Worm (Caenorhabditis elegans): ENCODE data around the gene T22C8.4.

Gene T22C8.4

ce11 chrII:8588442-8588841 is 34.9 kb downstream of the T22C8.4 start:
- no peak for TF ChIP-seq ztf-23 (GFP tag; IDR thresholded peaks at IDR 0.05)
- TF ChIP-seq T22C8.4 (GFP tag; IDR thresholded peaks at IDR 0.05) = no peak
- TF ChIP-seq klf-2 (GFP tag; conservative IDR thresholded peaks at IDR 0.05) = no peak
- TF ChIP-seq tab-1 (GFP tag; IDR thresholded peaks at IDR 0.05) = no peak
- no peak for TF ChIP-seq ref-1 (GFP tag; conservative IDR thresholded peaks at IDR 0.05)
- no peak for TF ChIP-seq cog-1 (tag; optimal IDR thresholded peaks at IDR 0.05)

- TF ChIP-seq ztf-29 (GFP tag; IDR thresholded peaks at IDR 0.05) (no peak), ref-1 (GFP tag; conservative IDR thresholded peaks at IDR 0.05) (no peak), tab-1 (GFP tag; IDR thresholded peaks at IDR 0.05) (no peak), ztf-23 (GFP tag; IDR thresholded peaks at IDR 0.05) (no peak), cog-1 (tag; optimal IDR thresholded peaks at IDR 0.05) (no peak), flt-1 (GFP tag; IDR thresholded peaks at IDR 0.05) (no peak), med-1 (GFP tag; optimal IDR thresholded peaks at IDR 0.05; ENCODE audit: insufficient read depth) (no peak), klf-2 (GFP tag; conservative IDR thresholded peaks at IDR 0.05) (no peak), T22C8.4 (GFP tag; IDR thresholded peaks at IDR 0.05) (no peak)
Measured at ce11 chrII:8587660-8588230, 35.6 kb downstream of the T22C8.4 start.

ce11 chrII:8585921-8586320 is 37.4 kb downstream of the T22C8.4 start:
- TF ChIP-seq cog-1 (tag; optimal IDR thresholded peaks at IDR 0.05) (no peak), ref-1 (GFP tag; conservative IDR thresholded peaks at IDR 0.05) (no peak)

- TF ChIP-seq med-1 (GFP tag; optimal IDR thresholded peaks at IDR 0.05; ENCODE audit: insufficient read depth) = no peak
- no peak for TF ChIP-seq ref-1 (GFP tag; conservative IDR thresholded peaks at IDR 0.05)
- no peak for TF ChIP-seq ztf-23 (GFP tag; IDR thresholded peaks at IDR 0.05)
- TF ChIP-seq flt-1 (GFP tag; IDR thresholded peaks at IDR 0.05) = no peak
- TF ChIP-seq ztf-29 (GFP tag; IDR thresholded peaks at IDR 0.05) = no peak
- TF ChIP-seq T22C8.4 (GFP tag; IDR thresholded peaks at IDR 0.05) = no peak
- TF ChIP-seq cog-1 (tag; optimal IDR thresholded peaks at IDR 0.05) = no peak
- TF ChIP-seq klf-2 (GFP tag; conservative IDR thresholded peaks at IDR 0.05) = no peak
- TF ChIP-seq tab-1 (GFP tag; IDR thresholded peaks at IDR 0.05) = no peak
Measured at ce11 chrII:8585036-8585627, 38.2 kb downstream of the T22C8.4 start, which contains the start of gene F54C9.11. Gene F54C9.11 (minus strand): TSS chrII:8585086.

ce11 chrII:8583035-8583434 is 40.3 kb downstream of the T22C8.4 start:
- no peak for TF ChIP-seq ztf-29 (GFP tag; IDR thresholded peaks at IDR 0.05)
- TF ChIP-seq flt-1 (GFP tag; IDR thresholded peaks at IDR 0.05) = no peak
- TF ChIP-seq ref-1 (GFP tag; conservative IDR thresholded peaks at IDR 0.05) = no peak
- TF ChIP-seq tab-1 (GFP tag; IDR thresholded peaks at IDR 0.05) = no peak
- TF ChIP-seq cog-1 (tag; optimal IDR thresholded peaks at IDR 0.05) = no peak
- TF ChIP-seq med-1 (GFP tag; optimal IDR thresholded peaks at IDR 0.05; ENCODE audit: insufficient read depth) = no peak
- TF ChIP-seq T22C8.4 (GFP tag; IDR thresholded peaks at IDR 0.05) = no peak
- TF ChIP-seq klf-2 (GFP tag; conservative IDR thresholded peaks at IDR 0.05) = no peak
- no peak for TF ChIP-seq ztf-23 (GFP tag; IDR thresholded peaks at IDR 0.05)

- TF ChIP-seq tab-1 (GFP tag; IDR thresholded peaks at IDR 0.05) (no peak), klf-2 (GFP tag; conservative IDR thresholded peaks at IDR 0.05) (no peak), ztf-23 (GFP tag; IDR thresholded peaks at IDR 0.05) (no peak), cog-1 (tag; optimal IDR thresholded peaks at IDR 0.05) (no peak), T22C8.4 (GFP tag; IDR thresholded peaks at IDR 0.05) (no peak), flt-1 (GFP tag; IDR thresholded peaks at IDR 0.05) (no peak), ref-1 (GFP tag; conservative IDR thresholded peaks at IDR 0.05) (no peak), med-1 (GFP tag; optimal IDR thresholded peaks at IDR 0.05; ENCODE audit: insufficient read depth) (no peak), ztf-29 (GFP tag; IDR thresholded peaks at IDR 0.05) (no peak)
Measured at ce11 chrII:8581700-8582099, 41.6 kb downstream of the T22C8.4 start, which contains the start of gene arl-1. Gene arl-1 (plus strand): TSS chrII:8582000.

ce11 chrII:8577509-8578099 is 45.7 kb downstream of the T22C8.4 start, which contains the start of gene F54C9.9:
Gene F54C9.9 (plus strand): TSS chrII:8578049.
- TF ChIP-seq ztf-29 (GFP tag; IDR thresholded peaks at IDR 0.05) = no peak
- TF ChIP-seq tab-1 (GFP tag; IDR thresholded peaks at IDR 0.05) = no peak
- TF ChIP-seq flt-1 (GFP tag; IDR thresholded peaks at IDR 0.05) = no peak
- no peak for TF ChIP-seq cog-1 (tag; optimal IDR thresholded peaks at IDR 0.05)
- TF ChIP-seq ref-1 (GFP tag; conservative IDR thresholded peaks at IDR 0.05) = no peak
- no peak for TF ChIP-seq klf-2 (GFP tag; conservative IDR thresholded peaks at IDR 0.05)
- TF ChIP-seq med-1 (GFP tag; optimal IDR thresholded peaks at IDR 0.05; ENCODE audit: insufficient read depth) = no peak
- TF ChIP-seq ztf-23 (GFP tag; IDR thresholded peaks at IDR 0.05) = no peak
- no peak for TF ChIP-seq T22C8.4 (GFP tag; IDR thresholded peaks at IDR 0.05)

- TF ChIP-seq ztf-23 (GFP tag; IDR thresholded peaks at IDR 0.05) (no peak), tab-1 (GFP tag; IDR thresholded peaks at IDR 0.05) (no peak), klf-2 (GFP tag; conservative IDR thresholded peaks at IDR 0.05) (no peak), flt-1 (GFP tag; IDR thresholded peaks at IDR 0.05) (no peak), ref-1 (GFP tag; conservative IDR thresholded peaks at IDR 0.05) (no peak), med-1 (GFP tag; optimal IDR thresholded peaks at IDR 0.05; ENCODE audit: insufficient read depth) (no peak), ztf-29 (GFP tag; IDR thresholded peaks at IDR 0.05) (no peak), T22C8.4 (GFP tag; IDR thresholded peaks at IDR 0.05) (no peak), cog-1 (tag; optimal IDR thresholded peaks at IDR 0.05) (no peak)
Measured at ce11 chrII:8575184-8575583, 48.1 kb downstream of the T22C8.4 start, which contains the start of gene puf-5. Gene puf-5 (plus strand): TSS chrII:8575541.

- TF ChIP-seq ztf-23 (GFP tag; IDR thresholded peaks at IDR 0.05) (no peak), flt-1 (GFP tag; IDR thresholded peaks at IDR 0.05) (no peak), med-1 (GFP tag; optimal IDR thresholded peaks at IDR 0.05; ENCODE audit: insufficient read depth) (no peak), ztf-29 (GFP tag; IDR thresholded peaks at IDR 0.05) (no peak), T22C8.4 (GFP tag; IDR thresholded peaks at IDR 0.05) (no peak), klf-2 (GFP tag; conservative IDR thresholded peaks at IDR 0.05) (no peak), cog-1 (tag; optimal IDR thresholded peaks at IDR 0.05) (no peak), tab-1 (GFP tag; IDR thresholded peaks at IDR 0.05) (no peak), ref-1 (GFP tag; conservative IDR thresholded peaks at IDR 0.05) (no peak)
Measured at ce11 chrII:8573044-8573443, 50.3 kb downstream of the T22C8.4 start, which contains the start of gene F54C9.7. Gene F54C9.7 (plus strand): TSS chrII:8573344.
